Worm (Caenorhabditis elegans): Measurements from ENCODE around the gene nmy-1.

Gene nmy-1

ce11 chrX:2907296-2907873 lies 1.9 kb upstream of the nmy-1 start:
- TF ChIP-seq C38D4.7 (GFP tag; optimal IDR thresholded peaks at IDR 0.05): no peak
- TF ChIP-seq T23F11.4 (GFP tag; optimal IDR thresholded peaks at IDR 0.05): peak; percentile 5
- TF ChIP-seq ceh-6 (GFP tag; optimal IDR thresholded peaks at IDR 0.05): peak; percentile 23

ce11 chrX:2912689-2913088 lies 3.4 kb downstream of the nmy-1 start:
- TF ChIP-seq tbx-2 (tag; optimal IDR thresholded peaks at IDR 0.05) (no peak), ceh-9 (tag; optimal IDR thresholded peaks at IDR 0.05) (no peak), ceh-22 (tag; optimal IDR thresholded peaks at IDR 0.05) (no peak), hlh-8 (tag; optimal IDR thresholded peaks at IDR 0.05) (no peak), fkh-10 (GFP tag; optimal IDR thresholded peaks at IDR 0.05) (no peak), C08G9.2 (tag; optimal IDR thresholded peaks at IDR 0.05) (no peak), pag-3 (tag; optimal IDR thresholded peaks at IDR 0.05; ENCODE audit: borderline replicate concordance) (no peak), sdc-2 (tag; optimal IDR thresholded peaks at IDR 0.05) (no peak), sox-4 (tag; optimal IDR thresholded peaks at IDR 0.05) (no peak), ceh-30 (tag; optimal IDR thresholded peaks at IDR 0.05) (no peak), unc-55 (GFP tag; optimal IDR thresholded peaks at IDR 0.05) (no peak), ceh-24 (tag; optimal IDR thresholded peaks at IDR 0.05) (no peak), lim-6 (tag; optimal IDR thresholded peaks at IDR 0.05) (no peak)

DNA sequence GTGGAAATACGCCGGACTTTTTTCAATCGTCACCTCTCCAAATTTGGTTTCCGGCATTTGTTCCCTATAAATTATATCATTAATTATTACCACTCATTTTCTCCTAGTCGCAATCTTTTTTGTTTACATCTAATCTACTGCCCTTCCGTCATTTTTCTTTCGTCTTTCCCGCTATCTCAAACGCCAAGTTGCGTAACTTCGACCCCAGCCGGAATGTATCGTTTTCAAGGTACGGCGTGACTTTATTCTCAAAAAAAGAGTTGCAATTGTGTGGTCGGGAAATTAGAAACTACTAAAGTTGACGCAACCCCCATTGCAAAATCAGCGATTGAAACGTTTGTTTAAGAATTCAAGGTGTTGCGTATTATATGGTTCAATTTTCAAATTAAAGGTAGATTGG lies 10.2 kb downstream of the nmy-1 start:
- TF ChIP-seq elt-2 (tag; optimal IDR thresholded peaks at IDR 0.05) (peak; percentile 69), ceh-22 (tag; optimal IDR thresholded peaks at IDR 0.05) (no peak)

DNA sequence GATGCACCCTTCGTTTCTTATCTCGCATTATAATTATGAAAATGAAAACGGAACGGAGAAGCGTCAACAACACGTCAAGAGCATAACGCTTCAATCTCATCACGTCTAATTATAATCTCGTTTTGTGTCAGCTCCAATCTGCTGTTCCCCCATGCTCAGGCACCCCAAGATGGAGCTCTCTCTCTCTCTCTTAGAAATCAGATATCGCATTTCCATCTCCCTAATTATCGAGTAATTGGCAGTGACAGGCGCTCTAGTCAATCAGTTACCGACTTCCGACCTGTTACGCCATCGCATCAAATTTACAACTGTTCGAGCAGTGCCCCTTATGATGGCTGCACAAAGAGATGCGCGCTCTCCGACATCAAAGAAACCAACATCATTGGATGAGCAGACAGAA lies 11.1 kb downstream of the nmy-1 start:
- no peak for TF ChIP-seq lim-6 (tag; optimal IDR thresholded peaks at IDR 0.05)
- TF ChIP-seq ttx-3 (tag; optimal IDR thresholded peaks at IDR 0.05): peak; percentile 15
- TF ChIP-seq F13H6.1 (tag; optimal IDR thresholded peaks at IDR 0.05): no peak
- peak; percentile 89 for TF ChIP-seq unc-55 (GFP tag; optimal IDR thresholded peaks at IDR 0.05)
- peak; percentile 78 for TF ChIP-seq unc-42 (tag; optimal IDR thresholded peaks at IDR 0.05)
- TF ChIP-seq K02D7.2 (tag; optimal IDR thresholded peaks at IDR 0.05): no peak
- TF ChIP-seq ceh-31 (tag; optimal IDR thresholded peaks at IDR 0.05): peak; percentile 12

- no peak for TF ChIP-seq nhr-232 (tag; optimal IDR thresholded peaks at IDR 0.05)
- TF ChIP-seq unc-42 (tag; optimal IDR thresholded peaks at IDR 0.05): peak; percentile 43
Measured at ce11 chrX:2921737-2922136, 12.4 kb downstream of the nmy-1 start.

DNA sequence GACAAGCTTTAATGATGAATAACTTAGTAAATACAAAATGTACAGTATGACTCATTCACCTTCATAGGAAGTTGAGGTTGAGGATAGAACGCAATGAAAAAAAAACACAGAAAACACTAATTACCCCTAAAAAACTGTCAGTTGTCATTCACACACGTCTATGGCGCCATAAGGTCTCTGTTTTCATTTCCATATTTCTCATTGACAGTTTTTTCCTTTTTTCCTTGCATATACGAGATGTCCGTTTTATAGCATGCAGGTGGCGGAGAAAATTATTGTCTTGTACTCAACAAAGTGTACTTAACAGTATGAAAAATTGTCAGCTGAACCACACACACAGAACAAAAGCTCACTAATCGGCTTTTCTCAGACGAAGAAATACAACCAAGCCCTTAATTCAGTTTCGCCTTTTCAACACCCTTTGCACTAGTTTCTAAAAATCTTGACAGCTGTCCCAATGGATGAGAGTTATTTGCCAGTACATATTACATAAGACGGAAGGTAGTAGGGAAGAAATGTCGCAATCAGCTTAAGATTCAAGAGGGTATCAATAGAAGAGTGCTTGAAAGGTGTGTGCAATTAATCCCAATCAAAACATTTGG lies 13.4 kb downstream of the nmy-1 start:
- peak; percentile 36 for TF ChIP-seq unc-42 (tag; optimal IDR thresholded peaks at IDR 0.05)
- no peak for TF ChIP-seq nhr-232 (tag; optimal IDR thresholded peaks at IDR 0.05)
- no peak for TF ChIP-seq hlh-13 (GFP tag; optimal IDR thresholded peaks at IDR 0.05)

ce11 chrX:2923888-2924287 lies 14.6 kb downstream of the nmy-1 start, which contains the start of gene hst-3.2:
Gene hst-3.2 (minus strand): TSS chrX:2923988.
- TF ChIP-seq npax-4 (tag; optimal IDR thresholded peaks at IDR 0.05) (no peak), elt-2 (tag; optimal IDR thresholded peaks at IDR 0.05) (no peak), F13H6.1 (tag; optimal IDR thresholded peaks at IDR 0.05) (no peak), pqm-1 (tag; optimal IDR thresholded peaks at IDR 0.05) (no peak), nhr-232 (tag; optimal IDR thresholded peaks at IDR 0.05) (no peak), pag-3 (tag; optimal IDR thresholded peaks at IDR 0.05; ENCODE audit: borderline replicate concordance) (no peak), ceh-18 (tag; optimal IDR thresholded peaks at IDR 0.05) (no peak), hlh-30 (tag; optimal IDR thresholded peaks at IDR 0.05; ENCODE audit: insufficient read depth) (no peak), nhr-11 (tag; optimal IDR thresholded peaks at IDR 0.05) (no peak), pha-2 (tag; optimal IDR thresholded peaks at IDR 0.05) (no peak), unc-86 (tag; optimal IDR thresholded peaks at IDR 0.05) (no peak), sox-2 (GFP tag; IDR thresholded peaks at IDR 0.05) (no peak), rnt-1 (tag; optimal IDR thresholded peaks at IDR 0.05) (no peak), fkh-10 (GFP tag; optimal IDR thresholded peaks at IDR 0.05) (no peak), ceh-34 (tag; optimal IDR thresholded peaks at IDR 0.05) (no peak), fax-1 (tag; optimal IDR thresholded peaks at IDR 0.05) (no peak), T23F11.4 (GFP tag; optimal IDR thresholded peaks at IDR 0.05) (no peak), ceh-24 (tag; optimal IDR thresholded peaks at IDR 0.05) (no peak)
